Worm (Caenorhabditis elegans) whole organism, late embryonic: Measurements from ENCODE around the gene fbxa-128.

Source experiments
- C08G9.2 ChIP-seq: sonication (generic microtip); optimal IDR thresholded peaks from 2 replicates; lab custom pipeline; 2016; ENCODE audit warnings: mild to moderate bottlenecking, missing genetic modification characterization, moderate library complexity, missing compliant biosample characterization
- F13H6.1 ChIP-seq: sonication (generic microtip); optimal IDR thresholded peaks from 2 replicates; lab custom pipeline; 2016; ENCODE audit warnings: missing genetic modification characterization, missing compliant biosample characterization
- Y22D7AL.16 ChIP-seq: sonication (generic microtip); optimal IDR thresholded peaks from 2 replicates; lab custom pipeline; 2016; ENCODE audit warnings: missing genetic modification characterization, missing compliant biosample characterization
- ahr-1 ChIP-seq: sonication (generic microtip); optimal IDR thresholded peaks from 2 replicates; lab custom pipeline; 2016; ENCODE audit warnings: missing genetic modification characterization, missing compliant biosample characterization
- ceh-14 ChIP-seq: sonication (generic microtip); optimal IDR thresholded peaks from 2 replicates; lab custom pipeline; 2016; ENCODE audit warnings: missing genotype, missing genetic modification characterization, missing compliant biosample characterization
- ceh-18 ChIP-seq: sonication (generic microtip); optimal IDR thresholded peaks from 2 replicates; lab custom pipeline; 2016; ENCODE audit warnings: missing genetic modification characterization, missing compliant biosample characterization
- ceh-19 ChIP-seq: fragments of 200-800 bp; sonication (Bioruptor generic); optimal IDR thresholded peaks from 2 replicates; lab custom pipeline; 2018; ENCODE audit warnings: mild to moderate bottlenecking, missing genetic modification characterization, missing compliant biosample characterization
- ceh-2 ChIP-seq: sonication (generic microtip); optimal IDR thresholded peaks from 2 replicates; lab custom pipeline; 2016; ENCODE audit warnings: missing genotype, missing genetic modification characterization, missing compliant biosample characterization
- ceh-30 ChIP-seq: fragments of 150-350 bp; optimal IDR thresholded peaks from 2 replicates; lab custom pipeline; 2014; ENCODE audit warnings: missing biosample characterization, missing genetic modification characterization
- ceh-31 ChIP-seq: sonication (generic microtip); optimal IDR thresholded peaks from 2 replicates; lab custom pipeline; 2016; ENCODE audit warnings: missing genetic modification characterization, missing compliant biosample characterization
- ceh-34 ChIP-seq: sonication (generic microtip); optimal IDR thresholded peaks from 2 replicates; lab custom pipeline; 2016; ENCODE audit warnings: mild to moderate bottlenecking, missing genetic modification characterization, missing compliant biosample characterization
- ceh-45 ChIP-seq: fragments of 200-800 bp; sonication (Bioruptor generic); IDR thresholded peaks from 2 replicates; pipeline ENCODE4 v1.3.6; 2022; ENCODE audit warnings: missing genetic modification reagents, missing genetic modification characterization, missing compliant biosample characterization
- ceh-6 ChIP-seq: fragments of 200-800 bp; sonication (Bioruptor generic); optimal IDR thresholded peaks from 2 replicates; lab custom pipeline; 2018; ENCODE audit warnings: mild to moderate bottlenecking, missing genetic modification characterization, missing compliant biosample characterization
- che-1 ChIP-seq: sonication (generic microtip); optimal IDR thresholded peaks from 2 replicates; lab custom pipeline; 2016; ENCODE audit warnings: mild to moderate bottlenecking, missing genetic modification characterization, missing compliant biosample characterization
- dmd-4 ChIP-seq: sonication (generic microtip); optimal IDR thresholded peaks from 2 replicates; lab custom pipeline; 2016; ENCODE audit warnings: borderline replicate concordance, missing genetic modification characterization, missing compliant biosample characterization
- elt-2 ChIP-seq: sonication (generic microtip); optimal IDR thresholded peaks from 2 replicates; lab custom pipeline; 2016; ENCODE audit warnings: missing genetic modification reagents, missing genetic modification characterization, missing compliant biosample characterization
- elt-4 ChIP-seq: sonication (generic microtip); optimal IDR thresholded peaks from 2 replicates; lab custom pipeline; 2016; ENCODE audit warnings: missing genetic modification characterization, missing compliant biosample characterization
- ets-4 ChIP-seq: sonication (generic microtip); optimal IDR thresholded peaks from 2 replicates; lab custom pipeline; 2016; ENCODE audit warnings: missing genetic modification characterization, missing compliant biosample characterization
- fax-1 ChIP-seq: sonication (generic microtip); optimal IDR thresholded peaks from 2 replicates; lab custom pipeline; 2016; ENCODE audit warnings: missing genotype, missing genetic modification characterization, missing compliant biosample characterization
- fkh-6 ChIP-seq: sonication (generic microtip); optimal IDR thresholded peaks from 2 replicates; lab custom pipeline; 2016; ENCODE audit warnings: missing genetic modification characterization, missing compliant biosample characterization
- gmeb-2 ChIP-seq: sonication (generic microtip); optimal IDR thresholded peaks from 2 replicates; lab custom pipeline; 2016; ENCODE audit warnings: missing genetic modification characterization, inconsistent platforms, missing compliant biosample characterization
- hlh-13 ChIP-seq: fragments of 200-800 bp; sonication (Bioruptor generic); optimal IDR thresholded peaks from 2 replicates; lab custom pipeline; 2018; ENCODE audit warnings: mild to moderate bottlenecking, missing genetic modification characterization, missing compliant biosample characterization
- hlh-15 ChIP-seq: sonication (generic microtip); optimal IDR thresholded peaks from 2 replicates; lab custom pipeline; 2016; ENCODE audit warnings: missing genetic modification characterization, missing compliant biosample characterization
- hlh-6 ChIP-seq: sonication (generic microtip); optimal IDR thresholded peaks from 2 replicates; lab custom pipeline; 2016; ENCODE audit warnings: missing genotype, missing genetic modification characterization, missing compliant biosample characterization
- hlh-8 ChIP-seq: sonication (generic microtip); optimal IDR thresholded peaks from 2 replicates; lab custom pipeline; 2016; ENCODE audit warnings: missing genotype, missing genetic modification characterization, missing compliant biosample characterization
- lim-6 ChIP-seq: sonication (generic microtip); optimal IDR thresholded peaks from 2 replicates; lab custom pipeline; 2016; ENCODE audit warnings: missing genetic modification characterization, missing compliant biosample characterization
- lin-11 ChIP-seq: fragments of 200-800 bp; sonication (Bioruptor generic); optimal IDR thresholded peaks from 2 replicates; lab custom pipeline; 2018; ENCODE audit warnings: mild to moderate bottlenecking, missing genetic modification characterization, missing compliant biosample characterization
- mec-3 ChIP-seq: sonication (generic microtip); optimal IDR thresholded peaks from 2 replicates; lab custom pipeline; 2016; ENCODE audit warnings: borderline replicate concordance, missing genetic modification characterization, missing compliant biosample characterization
- nfya-1 ChIP-seq: sonication (generic microtip); optimal IDR thresholded peaks from 2 replicates; lab custom pipeline; 2017; ENCODE audit warnings: missing genetic modification characterization, mild to moderate bottlenecking, missing compliant biosample characterization, antibody characterized with exemption, moderate library complexity
- nhr-11 ChIP-seq: fragments of 150-350 bp; optimal IDR thresholded peaks from 2 replicates; lab custom pipeline; 2014; ENCODE audit warnings: missing biosample characterization, missing genetic modification characterization
- nhr-232 ChIP-seq: sonication (generic microtip); optimal IDR thresholded peaks from 2 replicates; lab custom pipeline; 2016; ENCODE audit warnings: missing genetic modification characterization, missing compliant biosample characterization
- npax-4 ChIP-seq: sonication (generic microtip); optimal IDR thresholded peaks from 2 replicates; lab custom pipeline; 2016; ENCODE audit warnings: missing genetic modification characterization, missing compliant biosample characterization
- pat-9 ChIP-seq: fragments of 200-800 bp; sonication (Bioruptor generic); optimal IDR thresholded peaks from 2 replicates; lab custom pipeline; 2018; ENCODE audit warnings: mild to moderate bottlenecking, missing genetic modification characterization, moderate library complexity, missing compliant biosample characterization
- pax-1 ChIP-seq: fragments of 150-350 bp; optimal IDR thresholded peaks from 2 replicates; lab custom pipeline; 2014; ENCODE audit warnings: missing biosample characterization, missing genetic modification characterization
- pha-2 ChIP-seq: sonication (generic microtip); optimal IDR thresholded peaks from 2 replicates; lab custom pipeline; 2017; ENCODE audit warnings: mild to moderate bottlenecking, missing genetic modification characterization, missing compliant biosample characterization
- pha-4 ChIP-seq: fragments of 150-350 bp; optimal IDR thresholded peaks from 2 replicates; lab custom pipeline; 2018; ENCODE audit warnings: missing biosample characterization, missing genetic modification reagents, missing genetic modification characterization
- pqm-1 ChIP-seq: sonication (generic microtip); optimal IDR thresholded peaks from 2 replicates; lab custom pipeline; 2016; ENCODE audit warnings: missing genetic modification characterization, missing compliant biosample characterization
- pros-1 ChIP-seq: fragments of 150-350 bp; optimal IDR thresholded peaks from 2 replicates; lab custom pipeline; 2014; ENCODE audit warnings: missing biosample characterization, missing genetic modification reagents, missing genetic modification characterization
- ref-2 ChIP-seq: sonication (generic microtip); optimal IDR thresholded peaks from 2 replicates; lab custom pipeline; 2016; ENCODE audit warnings: missing genetic modification characterization, missing compliant biosample characterization
- rnt-1 ChIP-seq: sonication (generic microtip); optimal IDR thresholded peaks from 2 replicates; lab custom pipeline; 2016; ENCODE audit warnings: missing genetic modification characterization, missing compliant biosample characterization
- sdc-2 ChIP-seq: sonication (generic microtip); optimal IDR thresholded peaks from 2 replicates; lab custom pipeline; 2016; ENCODE audit warnings: missing genotype, missing genetic modification characterization, missing compliant biosample characterization
- sox-4 ChIP-seq: sonication (generic microtip); optimal IDR thresholded peaks from 2 replicates; lab custom pipeline; 2017; ENCODE audit warnings: mild to moderate bottlenecking, missing genetic modification characterization, inconsistent platforms, missing compliant biosample characterization
- syd-9 ChIP-seq: sonication (generic microtip); optimal IDR thresholded peaks from 2 replicates; lab custom pipeline; 2016; ENCODE audit warnings: mild to moderate bottlenecking, missing genetic modification characterization, moderate library complexity, missing compliant biosample characterization
- tbx-2 ChIP-seq: sonication (generic microtip); optimal IDR thresholded peaks from 2 replicates; lab custom pipeline; 2016; ENCODE audit warnings: missing genetic modification characterization, missing compliant biosample characterization
- tbx-7 ChIP-seq: sonication (generic microtip); optimal IDR thresholded peaks from 2 replicates; lab custom pipeline; 2016; ENCODE audit warnings: missing genotype, missing genetic modification characterization, missing compliant biosample characterization
- unc-3 ChIP-seq, 2 experiments: fragments of 200-800 bp in 1 of 2; sonication (Bioruptor generic) in 1 of 2; sonication (generic microtip) in 1 of 2; conservative IDR thresholded peaks in 1 of 2; optimal IDR thresholded peaks in 1 of 2; 2 replicates each; pipeline versions ENCODE4 v1.3.6 to Lab custom; 2016 to 2022; ENCODE audit warnings: missing compliant biosample characterization in 2 of 2, missing genetic modification characterization in 2 of 2, missing genetic modification reagents in 1 of 2
- unc-86 ChIP-seq: sonication (generic microtip); optimal IDR thresholded peaks from 2 replicates; lab custom pipeline; 2016; ENCODE audit warnings: missing genetic modification characterization, missing compliant biosample characterization
- zip-5 ChIP-seq: sonication (generic microtip); optimal IDR thresholded peaks from 2 replicates; lab custom pipeline; 2016; ENCODE audit warnings: missing genetic modification characterization, missing compliant biosample characterization
- ztf-16 ChIP-seq: sonication (generic microtip); optimal IDR thresholded peaks from 2 replicates; lab custom pipeline; 2017; ENCODE audit warnings: missing genetic modification characterization, missing compliant biosample characterization

fbxa-128 gene

ce11 chrIII:11095687-11096086 lies 43.2 kb downstream of the fbxa-128 start:
- peak; percentile 74 for TF ChIP-seq nfya-1
- TF ChIP-seq zip-5: no peak

- TF ChIP-seq syd-9 (tag; lab: Kevin White, UChicago) (peak; percentile 43), pqm-1 (no peak), lin-11 (tag; lab: Kevin White, UChicago) (no peak), hlh-8 (tag; lab: Kevin White, UChicago) (peak; percentile 77), ceh-2 (peak; percentile 87), tbx-2 (tag; lab: Kevin White, UChicago) (peak; percentile 97), sox-4 (tag; lab: Kevin White, UChicago) (no peak), ceh-14 (peak; percentile 62), C08G9.2 (tag; lab: Kevin White, UChicago) (peak; percentile 93), zip-5 (peak; percentile 87), npax-4 (tag; lab: Kevin White, UChicago) (peak; percentile 4), hlh-6 (tag; lab: Kevin White, UChicago) (peak; percentile 51), fkh-6 (peak; percentile 80), sdc-2 (tag; lab: Kevin White, UChicago) (no peak), ahr-1 (tag; lab: Kevin White, UChicago) (peak; percentile 59), lim-6 (tag; lab: Kevin White, UChicago) (peak; percentile 36), unc-3 (GFP tag; conservative IDR thresholded peaks at IDR 0.05; lab: Robert Waterston, UW) (no peak), unc-3 (tag; optimal IDR thresholded peaks at IDR 0.05; lab: Kevin White, UChicago) (peak; percentile 16), nhr-232 (no peak), hlh-15 (tag; lab: Kevin White, UChicago) (no peak), Y22D7AL.16 (tag; lab: Kevin White, UChicago) (no peak), ceh-31 (tag; lab: Kevin White, UChicago) (peak; percentile 97), ets-4 (peak; percentile 81), rnt-1 (tag; lab: Kevin White, UChicago) (peak; percentile 77), tbx-7 (peak; percentile 91), hlh-13 (GFP tag; lab: Kevin White, UChicago) (no peak), pat-9 (tag; lab: Kevin White, UChicago) (no peak), ceh-6 (GFP tag; lab: Kevin White, UChicago) (peak; percentile 10), pha-4 (tag; lab: Kevin White, UChicago) (no peak), gmeb-2 (tag; lab: Kevin White, UChicago) (peak; percentile 33), dmd-4 (tag; lab: Kevin White, UChicago) (no peak), ztf-16 (tag; lab: Kevin White, UChicago) (peak; percentile 0), pax-1 (tag; lab: Kevin White, UChicago) (no peak), ceh-30 (tag; lab: Kevin White, UChicago) (no peak), ceh-18 (no peak), pros-1 (tag; lab: Kevin White, UChicago) (no peak), F13H6.1 (tag; lab: Kevin White, UChicago) (peak; percentile 75), che-1 (tag; lab: Kevin White, UChicago) (no peak), pha-2 (tag; lab: Kevin White, UChicago) (no peak), mec-3 (tag; lab: Kevin White, UChicago) (peak; percentile 71), elt-4 (tag; lab: Kevin White, UChicago) (no peak), nhr-11 (no peak), ref-2 (no peak), fax-1 (peak; percentile 84), ceh-34 (peak; percentile 49), unc-86 (peak; percentile 50), ceh-19 (no peak), elt-2 (tag; lab: Kevin White, UChicago) (peak; percentile 77), ceh-45 (GFP tag; lab: Robert Waterston, UW) (no peak)
These were observed 45.4 kb downstream of the fbxa-128 start for ce11 chrIII:11093489-11093888.
